Worm (Caenorhabditis elegans): ENCODE measurements around the gene bus-18.

bus-18 gene

DNA sequence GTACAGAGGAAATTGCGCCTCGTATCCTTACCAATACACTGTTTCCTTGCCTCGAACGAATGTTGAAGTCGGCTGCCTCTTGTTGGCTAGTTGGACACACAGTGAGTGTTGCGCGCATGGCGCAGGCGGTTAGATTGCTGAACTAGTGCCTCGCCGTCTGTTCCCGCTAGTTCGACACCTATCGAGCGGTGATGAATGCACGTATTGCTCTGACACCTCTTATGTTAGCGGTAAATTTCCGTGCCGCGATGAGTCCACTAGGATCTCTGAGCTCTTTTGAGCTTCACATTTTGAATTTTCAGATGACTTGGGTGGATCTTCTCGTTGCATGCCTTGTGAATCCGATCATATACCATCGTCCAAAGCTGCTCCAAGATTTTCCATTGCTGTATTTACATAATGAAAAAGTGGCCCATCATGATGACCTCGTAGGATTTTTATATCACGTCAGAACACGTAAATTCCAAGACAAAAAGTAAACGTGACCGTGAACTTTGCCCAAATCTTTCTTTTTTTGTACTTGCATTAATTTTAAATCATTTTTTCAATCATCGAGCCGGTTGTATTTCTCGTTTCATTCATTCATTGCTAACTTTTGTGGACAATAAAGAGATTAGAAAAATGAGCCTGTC, 9.4 kb downstream of the bus-18 start, which contains the start of gene F55A11.11 (continued):
- TF ChIP-seq unc-62 (GFP tag; optimal IDR thresholded peaks at IDR 0.05), result no peak
- no peak for TF ChIP-seq ces-1 (GFP tag; optimal IDR thresholded peaks at IDR 0.05)
- TF ChIP-seq ztf-4 (tag; optimal IDR thresholded peaks at IDR 0.05), result peak; percentile 61
- TF ChIP-seq elt-2 (tag; optimal IDR thresholded peaks at IDR 0.05), result peak; percentile 58
- no peak for TF ChIP-seq ceh-90 (tag; optimal IDR thresholded peaks at IDR 0.05)
- TF ChIP-seq sox-4 (tag; optimal IDR thresholded peaks at IDR 0.05), result no peak
- TF ChIP-seq zip-4 (GFP tag; optimal IDR thresholded peaks at IDR 0.05), result peak; percentile 5
- TF ChIP-seq rnt-1 (tag; optimal IDR thresholded peaks at IDR 0.05), result peak; percentile 82
- peak; percentile 71 to 85 for TF ChIP-seq lsy-2 (tag; optimal IDR thresholded peaks at IDR 0.05)
- no peak for TF ChIP-seq zag-1 (tag; optimal IDR thresholded peaks at IDR 0.05)
- peak; percentile 83 for TF ChIP-seq snu-23 (GFP tag; optimal IDR thresholded peaks at IDR 0.05)
- no peak for TF ChIP-seq ceh-63 (GFP tag; optimal IDR thresholded peaks at IDR 0.05)
- TF ChIP-seq nhr-20 (tag; optimal IDR thresholded peaks at IDR 0.05), result peak; percentile 82
- TF ChIP-seq C16A3.4 (tag; optimal IDR thresholded peaks at IDR 0.05), result peak; percentile 78
- TF ChIP-seq elt-3 (tag; optimal IDR thresholded peaks at IDR 0.05), result peak in 2 of 6 experiments; percentile 3 to 54
- TF ChIP-seq lin-39 (tag; optimal IDR thresholded peaks at IDR 0.05), result no peak
- TF ChIP-seq nhr-71 (tag; optimal IDR thresholded peaks at IDR 0.05), result peak; percentile 80
- TF ChIP-seq pag-3 (tag; optimal IDR thresholded peaks at IDR 0.05; ENCODE audit: borderline replicate concordance, insufficient read depth), result no peak
- peak; percentile 79 for TF ChIP-seq skn-1 (tag; optimal IDR thresholded peaks at IDR 0.05)
- no peak for TF ChIP-seq ets-5 (GFP tag; IDR thresholded peaks at IDR 0.05)
- TF ChIP-seq nhr-47 (tag; optimal IDR thresholded peaks at IDR 0.05), result peak; percentile 81
- no peak for TF ChIP-seq C04F5.9 (tag; optimal IDR thresholded peaks at IDR 0.05)
- TF ChIP-seq ama-1 (optimal IDR thresholded peaks at IDR 0.05), result peak; percentile 3
- peak; percentile 3 for TF ChIP-seq vab-15 (tag; optimal IDR thresholded peaks at IDR 0.05)
- no peak for TF ChIP-seq Y116A8C.19 (tag; optimal IDR thresholded peaks at IDR 0.05; ENCODE audit: borderline replicate concordance)
- no peak for TF ChIP-seq fkh-4 (tag; optimal IDR thresholded peaks at IDR 0.05; ENCODE audit: borderline replicate concordance)
- TF ChIP-seq mep-1 (tag; optimal IDR thresholded peaks at IDR 0.05), result peak; percentile 42
- TF ChIP-seq mdl-1 (tag; optimal IDR thresholded peaks at IDR 0.05), result peak in 1 of 2 experiments; percentile 72
- TF ChIP-seq nhr-85 (tag), result peak; percentile 62

DNA sequence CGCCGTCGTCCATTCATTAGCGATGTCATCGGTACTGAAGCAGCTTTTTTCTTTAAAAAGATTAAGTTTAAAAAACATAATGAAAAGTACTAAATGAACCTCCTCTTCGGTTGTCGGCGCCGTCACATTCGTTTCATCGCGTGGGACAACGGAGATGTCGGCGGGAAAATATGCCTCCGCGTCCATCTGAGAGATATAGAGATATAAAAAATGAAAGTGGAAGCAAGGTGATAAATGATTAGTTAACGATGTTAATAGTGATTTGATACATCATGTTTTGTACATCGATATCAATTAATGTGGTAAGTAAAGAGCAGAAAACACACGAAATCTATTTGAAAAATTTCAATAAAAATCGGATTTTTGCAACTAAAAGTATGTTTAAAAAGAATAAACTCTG, 13.7 kb downstream of the bus-18 start, which contains the start of gene F55A11.7:
TSS of gene F55A11.7 (minus strand) at position 186 of the 400 bp plus-strand sequence.
- TF ChIP-seq F16B12.6 (tag; optimal IDR thresholded peaks at IDR 0.05) (no peak), lsy-2 (tag; optimal IDR thresholded peaks at IDR 0.05) (no peak), blmp-1 (tag; optimal IDR thresholded peaks at IDR 0.05) (peak; percentile 94), ces-1 (GFP tag; optimal IDR thresholded peaks at IDR 0.05) (no peak), pqm-1 (tag; optimal IDR thresholded peaks at IDR 0.05) (no peak)

DNA sequence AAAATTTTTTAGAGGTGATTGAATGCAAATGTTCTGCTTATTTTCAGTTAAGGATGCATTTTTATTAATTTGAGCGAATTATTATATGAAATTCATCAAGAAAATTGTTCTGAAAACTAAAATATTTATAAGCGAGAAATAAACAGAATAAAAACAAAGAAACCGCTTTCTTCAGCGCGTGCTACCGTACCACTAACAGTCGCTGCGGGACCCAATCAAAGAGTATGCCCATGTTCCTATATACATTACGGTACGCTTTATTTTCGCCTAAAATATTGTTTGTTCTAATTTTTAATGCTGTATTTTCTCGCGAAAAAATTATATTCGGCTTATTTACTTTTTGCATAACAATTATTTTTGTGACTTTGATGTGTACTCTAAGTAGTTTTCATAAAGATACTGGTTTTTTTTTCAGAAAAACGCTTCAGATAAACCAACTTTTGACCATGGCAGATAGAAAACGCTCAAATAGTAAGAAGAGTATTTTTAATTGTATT, 14.3 kb downstream of the bus-18 start, which contains the start of gene F55A11.8:
TSS of gene F55A11.8 (plus strand) at position 447 of the 497 bp plus-strand sequence.
- TF ChIP-seq mep-1 (tag; optimal IDR thresholded peaks at IDR 0.05) (no peak), nhr-85 (tag) (peak; percentile 23)

DNA sequence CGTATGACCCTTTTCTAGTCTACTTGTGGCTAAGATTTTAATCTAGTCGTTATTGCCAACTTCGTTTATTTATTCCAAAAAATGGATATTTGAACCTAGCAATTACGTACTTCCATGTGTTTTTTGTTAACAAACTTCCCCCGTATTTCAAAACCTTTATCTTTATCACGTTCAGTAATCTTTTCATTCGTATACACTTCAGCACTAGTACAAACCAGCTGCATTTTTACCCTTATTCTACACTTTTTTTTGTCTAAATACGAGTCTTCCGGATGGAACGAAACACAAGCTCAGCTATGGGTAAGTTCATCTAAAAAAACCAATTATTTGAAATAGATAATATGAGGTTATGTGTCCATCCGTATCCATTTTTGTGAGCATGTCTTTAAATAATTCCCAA, 16.0 kb downstream of the bus-18 start, which contains the start of gene D2023.1:
TSS of gene D2023.1 (plus strand) at position 77 of the 400 bp plus-strand sequence.
- no peak for TF ChIP-seq lin-15B (tag; optimal IDR thresholded peaks at IDR 0.05)
- no peak for TF ChIP-seq unc-130 (tag; optimal IDR thresholded peaks at IDR 0.05)
- TF ChIP-seq ceh-63 (GFP tag; optimal IDR thresholded peaks at IDR 0.05), result no peak
- no peak for TF ChIP-seq nhr-76 (tag; optimal IDR thresholded peaks at IDR 0.05)
- TF ChIP-seq tbx-2 (tag; optimal IDR thresholded peaks at IDR 0.05), result no peak
- TF ChIP-seq nhr-85 (tag), result no peak
- no peak for TF ChIP-seq unc-98 (GFP tag; IDR thresholded peaks at IDR 0.05)
- TF ChIP-seq unc-86 (tag; optimal IDR thresholded peaks at IDR 0.05), result no peak
- no peak for TF ChIP-seq tlp-1 (tag; optimal IDR thresholded peaks at IDR 0.05)
- TF ChIP-seq nhr-19 (GFP tag; conservative IDR thresholded peaks at IDR 0.05), result no peak
- TF ChIP-seq ztf-4 (tag; optimal IDR thresholded peaks at IDR 0.05), result no peak
- TF ChIP-seq nhr-77 (tag; optimal IDR thresholded peaks at IDR 0.05), result no peak
- no peak for TF ChIP-seq sptf-1 (tag; optimal IDR thresholded peaks at IDR 0.05)
- no peak for TF ChIP-seq nhr-12 (tag; optimal IDR thresholded peaks at IDR 0.05)
- TF ChIP-seq xbp-1 (tag; optimal IDR thresholded peaks at IDR 0.05), result no peak

Data from whole organism, L1 larva.